Worm (Caenorhabditis elegans) whole organism, dauer: Measurements from ENCODE around the gene Y75B12B.11.
"Not testable (repeated sequence)": the region's sequence is repeated elsewhere in the genome, so short reads cannot be mapped to it uniquely, and the experiment has no call there.

Experiments used
- unc-62 ChIP-seq: sonication (generic microtip); optimal IDR thresholded peaks from 2 replicates; lab custom pipeline; 2017; ENCODE audit warnings: missing biosample characterization, missing genetic modification reagents, missing genetic modification characterization

Y75B12B.11 gene

DNA sequence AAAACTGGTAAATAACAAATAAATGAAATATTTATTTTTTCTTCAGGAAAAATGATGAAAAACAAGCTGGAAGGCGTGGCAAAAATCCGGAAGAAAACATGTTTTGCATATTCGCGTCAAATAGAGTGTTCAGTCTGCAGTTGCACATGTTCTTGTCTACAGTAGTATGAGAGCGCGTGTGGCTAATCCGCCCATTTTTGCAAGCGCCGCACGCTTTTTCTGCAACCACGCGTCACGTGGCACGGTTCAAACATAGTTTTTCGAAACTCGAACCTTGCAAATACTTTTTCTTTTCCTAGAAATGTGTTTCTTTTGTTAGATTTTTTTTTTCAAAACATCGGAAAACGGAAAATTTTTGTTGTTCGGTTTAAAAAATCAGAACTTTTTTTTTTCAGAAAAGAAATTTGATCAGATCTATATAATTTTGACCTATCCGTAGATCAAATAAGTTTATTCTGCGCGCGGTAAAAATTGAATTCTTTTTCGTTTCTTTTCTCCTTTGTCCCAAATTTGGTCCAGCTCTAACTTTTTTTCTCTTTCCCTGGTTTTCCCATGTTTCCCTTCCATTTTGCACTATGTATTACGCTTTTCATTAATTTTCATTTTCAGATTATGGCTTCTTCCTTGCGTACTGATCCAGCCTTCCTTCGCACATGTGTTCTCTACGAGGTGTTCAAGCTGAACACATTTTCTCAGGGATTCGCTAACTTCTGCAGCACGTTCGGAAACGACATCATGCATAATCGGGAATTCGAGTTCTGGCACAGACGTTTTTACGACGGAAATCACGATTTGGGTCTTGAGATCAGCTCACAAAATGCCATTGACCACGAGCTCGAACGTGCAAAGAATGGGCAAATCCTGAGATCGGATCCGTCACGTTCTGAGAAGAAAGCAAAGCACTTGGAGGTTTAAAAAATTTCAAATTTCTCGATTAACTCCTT is 6.7 kb upstream of the Y75B12B.11 start, which contains the start of gene Y75B12B.1:
TSS of gene Y75B12B.1 (plus strand) at position 603 of the 944 bp plus-strand sequence.
- TF ChIP-seq unc-62 (GFP tag; lab: Kevin White, UChicago) = no peak

DNA sequence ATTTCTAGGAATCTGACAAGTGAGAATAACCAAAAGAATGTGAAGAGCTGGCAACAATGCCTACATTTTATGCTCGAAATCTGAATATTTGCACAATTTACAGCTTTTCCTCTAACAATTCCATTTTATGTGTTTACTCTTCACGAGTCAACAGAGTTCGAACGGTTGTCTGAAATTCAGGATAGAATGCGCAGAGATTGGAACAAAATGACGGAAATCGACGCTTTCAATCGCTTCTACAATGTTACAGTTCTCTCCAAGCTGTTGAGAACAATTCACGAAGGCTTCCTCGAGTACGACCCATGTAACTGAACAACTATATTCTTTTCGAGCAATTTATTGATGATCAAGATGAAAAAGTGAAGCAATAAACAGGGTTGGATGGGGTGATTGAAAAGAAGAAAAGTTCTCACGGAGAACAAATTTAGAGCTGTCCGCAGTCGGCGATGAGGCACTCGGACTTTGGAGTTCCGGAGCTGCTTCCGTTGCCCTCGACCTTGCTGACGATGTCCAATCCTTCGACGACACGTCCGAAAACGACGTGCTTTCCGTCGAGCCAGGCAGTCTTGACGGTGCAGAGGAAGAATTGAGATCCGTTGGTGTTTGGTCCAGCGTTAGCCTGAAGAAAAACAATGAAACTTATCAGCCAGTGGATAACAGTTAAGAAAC is 4.7 kb upstream of the Y75B12B.11 start, which contains the start of gene Y75B12B.3:
TSS of gene Y75B12B.3 (minus strand) at position 21 of the 669 bp plus-strand sequence.
- no peak for TF ChIP-seq unc-62 (GFP tag; lab: Kevin White, UChicago)

DNA sequence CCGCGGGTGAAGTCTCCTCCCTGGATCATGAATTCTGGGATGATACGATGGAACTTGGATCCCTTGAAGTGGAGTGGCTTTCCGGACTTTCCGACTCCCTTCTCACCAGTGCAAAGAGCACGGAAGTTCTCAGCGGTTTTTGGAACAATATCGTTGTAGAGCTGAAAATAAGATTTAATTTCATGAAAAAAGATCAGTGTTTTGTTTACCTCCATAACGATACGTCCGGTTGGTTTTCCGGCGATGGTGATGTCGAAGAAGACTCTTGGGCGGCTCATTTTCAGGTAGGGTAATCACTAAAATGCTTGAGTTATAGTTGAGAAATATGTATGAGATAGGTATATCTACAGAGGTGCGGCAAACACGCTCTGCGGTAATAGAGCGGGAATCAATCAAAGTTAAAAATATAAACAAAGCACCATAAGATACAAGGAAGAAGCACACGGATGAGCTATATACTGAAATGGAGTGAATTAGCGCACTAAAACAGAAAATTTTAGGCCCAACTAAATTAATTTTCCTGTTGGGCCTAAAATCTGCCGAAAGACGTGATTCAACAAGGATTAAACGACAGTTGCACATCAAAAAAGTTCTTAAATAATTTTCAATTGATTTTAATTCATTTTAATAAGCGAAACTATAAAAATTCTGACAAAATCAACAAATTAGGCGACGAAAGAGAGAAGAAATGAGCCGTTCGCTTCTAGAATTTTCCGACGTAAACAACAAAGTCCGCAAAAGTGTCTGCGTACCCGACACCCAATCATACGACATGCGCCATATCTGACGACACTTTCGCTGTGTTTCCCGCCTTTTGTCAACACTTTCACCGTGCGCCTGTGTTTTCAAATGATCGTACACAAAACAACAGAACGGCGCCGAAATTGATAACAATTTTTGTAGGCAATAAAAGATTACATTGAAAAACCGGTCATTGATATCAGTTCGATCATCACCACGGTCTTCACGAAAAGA is 3.7 kb upstream of the Y75B12B.11 start, which contains the start of the genes cyn-7 and bath-36:
TSS of gene cyn-7 (minus strand) at position 296 of the 975 bp plus-strand sequence.
TSS of gene bath-36 (plus strand) at position 806 of the 975 bp plus-strand sequence.
- no peak for TF ChIP-seq unc-62 (GFP tag; lab: Kevin White, UChicago)

DNA sequence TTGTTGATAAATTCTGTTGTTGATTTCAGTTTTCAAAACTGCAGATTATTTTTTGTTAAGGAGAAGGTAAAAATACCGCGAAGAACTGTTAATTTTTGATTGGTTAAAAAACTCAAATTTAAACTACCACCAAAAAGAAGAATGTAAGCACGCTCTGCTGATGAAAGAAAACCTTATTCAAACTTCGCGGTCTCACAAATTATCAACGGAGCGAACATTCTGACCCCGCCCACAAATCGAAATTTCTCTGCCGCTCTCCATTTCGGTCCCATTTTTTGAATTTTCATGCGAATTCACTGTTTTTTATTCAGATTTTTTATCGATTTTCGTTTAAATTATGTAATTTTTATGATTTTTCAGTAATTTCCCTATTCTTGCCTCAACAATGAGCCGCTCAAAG is 1.5 kb upstream of the Y75B12B.11 start, which contains the start of gene cyn-3:
TSS of gene cyn-3 (plus strand) at position 361 of the 400 bp plus-strand sequence.
- no peak for TF ChIP-seq unc-62 (GFP tag; lab: Kevin White, UChicago)

DNA sequence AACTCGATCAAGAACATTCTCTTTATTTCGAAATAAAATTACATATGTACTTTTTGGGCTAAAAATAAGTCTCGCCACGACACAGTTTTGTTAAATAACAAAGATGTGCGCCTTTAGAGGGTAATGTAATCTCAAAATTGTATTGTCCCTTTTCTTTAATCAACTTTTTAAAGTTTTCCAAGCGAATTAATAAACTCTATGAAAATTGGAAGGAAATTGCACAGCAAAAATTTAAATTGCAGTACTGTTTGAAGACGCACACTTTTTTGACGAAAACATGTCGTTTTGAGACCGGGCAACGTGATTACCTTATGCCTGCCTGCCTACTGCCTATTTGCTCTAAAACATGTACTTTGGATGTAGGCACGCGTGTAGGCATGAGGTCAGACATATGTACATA is 875 bp downstream of the Y75B12B.11 start:
- TF ChIP-seq unc-62 (GFP tag; lab: Kevin White, UChicago) = no peak

DNA sequence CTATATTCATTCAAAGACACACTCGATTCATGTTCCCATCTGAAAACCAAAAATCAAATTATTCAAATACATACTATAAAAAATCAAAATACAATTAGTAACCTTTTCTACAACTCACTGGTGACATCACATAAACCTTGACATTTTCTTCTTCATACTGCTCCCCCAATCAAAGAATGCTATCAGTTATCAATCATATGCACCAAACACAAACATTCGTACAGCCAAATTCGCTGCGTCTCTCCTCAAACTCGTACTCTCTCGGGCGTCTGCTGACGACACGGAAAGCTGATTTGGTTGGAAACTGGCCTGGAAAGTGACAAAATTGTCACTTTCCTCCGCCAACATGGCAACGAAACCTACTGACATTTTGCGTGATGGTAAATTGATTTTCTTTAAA is 1.3 kb downstream of the Y75B12B.11 start, which contains the start of gene plc-2:
TSS of gene plc-2 (plus strand) at position 196 of the 400 bp plus-strand sequence.
- no peak for TF ChIP-seq unc-62 (GFP tag; lab: Kevin White, UChicago)

DNA sequence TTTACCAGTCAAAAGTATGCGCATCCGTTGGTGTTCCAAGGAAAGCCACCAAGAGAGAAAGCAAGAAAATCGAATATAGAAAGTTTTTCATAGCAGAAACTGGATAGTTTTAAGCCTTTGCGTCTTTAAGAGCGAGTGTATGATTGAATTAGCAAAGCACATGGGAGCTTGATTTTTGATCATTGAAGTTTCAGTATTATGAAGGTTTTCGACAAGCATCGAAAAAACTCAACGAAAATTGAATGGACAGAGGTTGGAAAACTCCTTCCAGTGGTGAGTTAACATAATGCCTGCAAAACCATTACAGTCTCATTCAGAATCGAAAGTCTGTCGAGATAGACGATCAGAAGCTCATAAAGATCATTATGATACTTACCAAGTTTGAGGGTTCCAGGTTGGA is 2.8 kb downstream of the Y75B12B.11 start, which contains the start of gene Y75B12B.13:
TSS of gene Y75B12B.13 (minus strand) at position 101 of the 400 bp plus-strand sequence.
- no peak for TF ChIP-seq unc-62 (GFP tag; lab: Kevin White, UChicago)

DNA sequence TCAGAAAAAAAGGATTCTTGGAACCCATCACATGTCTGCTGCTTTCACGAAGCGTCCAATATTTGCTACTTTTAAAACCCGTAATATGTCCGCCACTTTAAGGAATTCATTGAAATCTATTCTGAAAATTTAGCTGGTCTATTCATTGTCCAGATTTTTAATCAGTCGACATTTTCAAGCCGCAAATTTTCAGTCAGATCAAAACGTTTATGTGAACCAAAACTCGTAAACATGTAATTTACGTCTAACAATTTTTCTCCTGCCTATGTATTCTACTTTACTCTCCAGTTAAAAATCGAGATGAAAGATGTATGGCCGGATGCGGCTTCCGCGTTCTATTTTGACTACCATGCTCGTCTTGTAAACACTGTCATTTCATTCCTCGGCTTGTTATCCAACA is 6.9 kb downstream of the Y75B12B.11 start, which contains the start of gene srw-1:
TSS of gene srw-1 (plus strand) at position 301 of the 400 bp plus-strand sequence.
- no peak for TF ChIP-seq unc-62 (GFP tag; lab: Kevin White, UChicago)

DNA sequence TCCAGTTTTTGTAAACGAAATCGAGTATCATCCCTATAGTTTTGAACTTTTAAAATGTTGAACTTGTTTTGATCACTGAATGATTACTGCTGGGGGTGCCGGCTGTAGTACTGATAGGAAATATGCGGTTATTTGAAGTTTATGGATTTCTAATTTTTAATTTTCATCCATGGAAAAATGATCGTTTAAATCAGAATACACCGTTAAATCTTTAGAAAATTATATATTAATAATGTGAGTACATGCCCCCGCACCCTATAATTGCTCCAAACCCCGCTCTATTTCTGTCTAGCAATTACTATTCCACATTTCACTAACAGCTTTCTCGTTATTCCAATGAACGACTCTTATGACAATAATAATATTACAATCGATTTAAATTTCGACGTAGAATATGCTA is 8.7 kb downstream of the Y75B12B.11 start, which contains the start of gene Y75B12B.10:
TSS of gene Y75B12B.10 (plus strand) at position 301 of the 400 bp plus-strand sequence.
- no peak for TF ChIP-seq unc-62 (GFP tag; lab: Kevin White, UChicago)

DNA sequence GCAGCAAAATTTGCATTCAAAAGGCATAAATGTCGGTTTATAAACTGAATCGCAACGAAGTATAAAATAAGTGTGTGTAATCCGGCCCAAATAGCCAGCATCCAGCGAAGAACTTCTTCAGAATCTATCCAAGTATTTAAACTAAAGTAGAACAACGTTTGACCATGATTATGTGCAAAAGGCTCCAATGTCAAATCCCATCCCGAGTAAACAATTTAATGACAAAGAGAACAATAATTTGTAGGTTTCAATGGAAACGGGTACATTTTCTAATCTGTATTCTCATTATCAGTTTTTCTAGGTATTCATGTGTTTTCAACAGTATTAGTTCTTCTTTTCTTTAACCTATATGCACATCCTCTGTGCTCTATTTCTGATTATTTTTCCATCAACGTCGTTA is 16.6 kb downstream of the Y75B12B.11 start, which contains the start of gene C41G6.12:
TSS of gene C41G6.12 (minus strand) at position 101 of the 400 bp plus-strand sequence.
- not testable (repeated sequence) for TF ChIP-seq unc-62 (GFP tag; lab: Kevin White, UChicago)

DNA sequence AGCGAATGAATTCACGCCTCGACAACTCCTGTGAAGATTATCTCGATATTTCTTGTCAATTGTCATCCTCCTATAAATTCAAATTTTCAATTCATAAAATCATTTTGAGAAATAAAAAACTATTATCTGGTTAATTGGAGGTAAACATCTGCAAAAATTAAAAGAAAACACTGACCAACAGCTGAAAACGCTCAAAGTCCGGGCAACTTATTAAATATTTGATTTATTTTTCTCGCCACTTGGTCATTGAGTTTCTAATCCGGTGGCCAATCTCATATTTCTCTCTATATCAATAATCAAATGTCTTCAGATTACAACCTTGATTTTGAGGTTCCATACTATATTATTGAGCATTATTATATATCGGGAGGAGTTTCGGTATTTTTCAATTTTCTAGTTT is 20.8 kb downstream of the Y75B12B.11 start, which contains the start of gene sri-24:
TSS of gene sri-24 (plus strand) at position 301 of the 400 bp plus-strand sequence.
- not testable (repeated sequence) for TF ChIP-seq unc-62 (GFP tag; lab: Kevin White, UChicago)

DNA sequence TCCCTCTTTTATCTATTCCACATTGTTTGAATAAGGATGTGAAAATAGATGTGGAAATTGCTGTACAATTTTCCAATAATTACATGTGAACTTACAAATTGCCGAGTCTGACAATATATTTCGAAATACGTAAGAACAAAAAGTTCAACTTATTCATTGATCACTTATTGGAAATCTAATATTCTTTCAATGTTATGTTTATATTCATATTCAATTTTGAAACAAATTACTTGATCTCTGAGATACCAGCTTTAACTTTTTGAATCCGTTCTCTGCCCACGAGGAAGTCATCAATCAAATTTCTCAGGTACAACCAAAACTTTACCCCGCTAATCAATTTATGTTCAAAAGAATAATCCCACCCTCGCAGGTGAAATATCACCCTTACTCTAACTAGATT is 24.1 kb downstream of the Y75B12B.11 start, which contains the start of gene sri-26:
TSS of gene sri-26 (plus strand) at position 301 of the 400 bp plus-strand sequence.
- not testable (repeated sequence) for TF ChIP-seq unc-62 (GFP tag; lab: Kevin White, UChicago)

DNA sequence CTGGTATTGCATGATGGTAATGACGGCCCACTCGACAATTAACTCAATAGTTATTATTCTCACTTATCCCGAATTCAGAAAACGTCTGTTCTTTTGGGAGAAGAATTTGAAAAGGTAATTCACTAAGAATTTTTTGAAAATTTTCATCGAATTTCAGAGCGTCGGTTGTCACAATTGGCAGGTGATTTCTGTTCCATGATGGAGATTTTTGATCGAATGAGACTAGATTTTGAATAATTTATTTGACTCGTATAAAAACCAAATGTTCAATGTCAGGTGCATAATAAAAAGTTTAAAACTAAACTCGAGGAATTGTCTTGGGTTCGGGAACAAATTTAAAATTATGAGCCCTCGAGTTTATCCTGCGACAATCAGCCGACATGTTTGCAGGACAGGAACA is 25.6 kb downstream of the Y75B12B.11 start, which contains the start of gene sri-25:
TSS of gene sri-25 (plus strand) at position 301 of the 400 bp plus-strand sequence.
- TF ChIP-seq unc-62 (GFP tag; lab: Kevin White, UChicago) = no peak

DNA sequence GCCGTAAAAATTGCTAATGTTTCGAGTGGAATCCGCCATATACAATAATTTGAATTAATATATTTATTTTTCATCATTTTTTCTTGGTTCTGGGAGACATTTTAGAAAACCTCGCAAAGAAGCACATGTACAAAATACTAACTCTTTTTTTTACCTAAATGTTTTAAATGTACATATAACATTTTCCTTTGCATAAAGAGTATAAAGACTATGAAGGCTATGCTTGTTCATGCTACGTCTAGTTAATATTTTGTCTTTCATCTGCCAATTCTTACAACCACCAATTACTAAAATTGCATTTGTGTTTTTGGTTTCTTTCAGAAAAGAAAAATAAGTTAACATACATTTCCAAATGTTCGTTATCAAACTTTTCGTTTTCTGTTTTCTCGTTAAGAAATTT is 30.2 kb downstream of the Y75B12B.11 start, which contains the start of gene irld-25:
TSS of gene irld-25 (plus strand) at position 301 of the 400 bp plus-strand sequence.
- no peak for TF ChIP-seq unc-62 (GFP tag; lab: Kevin White, UChicago)
